Worm (Caenorhabditis elegans) whole organism, L2 larva: ENCODE data around the gene cutl-15.

Experiments used
- C34F6.9 ChIP-seq: fragments of 150-350 bp; optimal IDR thresholded peaks from 2 replicates; lab custom pipeline; 2014; ENCODE audit warnings: missing biosample characterization, missing genetic modification characterization
- F13H6.1 ChIP-seq: sonication (generic microtip); optimal IDR thresholded peaks from 2 replicates; lab custom pipeline; 2016; ENCODE audit warnings: missing genetic modification characterization, missing compliant biosample characterization
- R02D3.7 ChIP-seq: fragments of 150-350 bp; optimal IDR thresholded peaks from 2 replicates; lab custom pipeline; 2014; ENCODE audit warnings: missing biosample characterization, missing genetic modification characterization
- Y55F3AM.14 ChIP-seq: fragments of 200-800 bp; sonication (Bioruptor generic); optimal IDR thresholded peaks from 2 replicates; lab custom pipeline; 2018; ENCODE audit warnings: mild to moderate bottlenecking, missing genetic modification characterization, missing compliant biosample characterization
- ZK546.5 ChIP-seq: sonication (generic microtip); optimal IDR thresholded peaks from 2 replicates; lab custom pipeline; 2017; ENCODE audit warnings: missing biosample characterization, missing genetic modification characterization
- ama-1 ChIP-seq: fragments of 150-350 bp; optimal IDR thresholded peaks from 2 replicates; lab custom pipeline; 2018; ENCODE audit warnings: inconsistent platforms
- blmp-1 ChIP-seq: sonication (generic microtip); optimal IDR thresholded peaks from 2 replicates; lab custom pipeline; 2017; ENCODE audit warnings: missing genetic modification characterization, mild to moderate bottlenecking, missing compliant biosample characterization, antibody characterized with exemption, moderate library complexity; ENCODE audit not compliant: insufficient read depth
- ceh-16 ChIP-seq: fragments of 150-350 bp; optimal IDR thresholded peaks from 2 replicates; lab custom pipeline; 2014; ENCODE audit warnings: missing biosample characterization, missing genetic modification characterization
- ceh-82 ChIP-seq: fragments of 150-350 bp; optimal IDR thresholded peaks from 2 replicates; lab custom pipeline; 2014; ENCODE audit warnings: missing biosample characterization, missing genetic modification characterization
- dmd-4 ChIP-seq: sonication (generic microtip); optimal IDR thresholded peaks from 2 replicates; lab custom pipeline; 2017; ENCODE audit warnings: missing biosample characterization, missing genetic modification characterization
- egl-27 ChIP-seq: sonication (generic microtip); optimal IDR thresholded peaks from 3 replicates; lab custom pipeline; 2017; ENCODE audit warnings: missing biosample characterization, missing genetic modification reagents, missing genetic modification characterization
- elt-1 ChIP-seq: fragments of 150-350 bp; optimal IDR thresholded peaks from 2 replicates; lab custom pipeline; 2014; ENCODE audit warnings: missing biosample characterization, missing genetic modification characterization
- elt-3 ChIP-seq: sonication (generic microtip); optimal IDR thresholded peaks from 2 replicates; lab custom pipeline; 2017; ENCODE audit warnings: missing biosample characterization, missing genetic modification characterization
- gmeb-1 ChIP-seq: fragments of 150-350 bp; optimal IDR thresholded peaks from 2 replicates; lab custom pipeline; 2014; ENCODE audit warnings: missing biosample characterization, missing genetic modification characterization
- lin-11 ChIP-seq: fragments of 150-350 bp; sonication (generic microtip); optimal IDR thresholded peaks from 2 replicates; lab custom pipeline; 2014; ENCODE audit warnings: missing biosample characterization, missing genetic modification characterization, inconsistent platforms, mixed read lengths
- lin-39 ChIP-seq: fragments of 150-350 bp; optimal IDR thresholded peaks from 2 replicates; lab custom pipeline; 2014; ENCODE audit warnings: missing biosample characterization, missing genetic modification reagents, missing genetic modification characterization
- lsy-2 ChIP-seq, 2 experiments: fragments of 150-350 bp in 1 of 2; sonication (generic microtip) in 1 of 2; optimal IDR thresholded peaks; 2 replicates each; lab custom pipeline; 2014 to 2017; ENCODE audit warnings: missing biosample characterization in 2 of 2, missing genetic modification characterization in 2 of 2
- mab-5 ChIP-seq: fragments of 150-350 bp; optimal IDR thresholded peaks from 2 replicates; lab custom pipeline; 2014; ENCODE audit warnings: missing biosample characterization, missing genetic modification characterization
- mbf-1 ChIP-seq: sonication (generic microtip); optimal IDR thresholded peaks from 2 replicates; lab custom pipeline; 2017; ENCODE audit warnings: missing biosample characterization, missing genetic modification characterization
- nhr-10 ChIP-seq: sonication (generic microtip); optimal IDR thresholded peaks from 2 replicates; lab custom pipeline; 2017; ENCODE audit warnings: missing biosample characterization, missing genetic modification characterization
- nhr-129 ChIP-seq: fragments of 150-350 bp; optimal IDR thresholded peaks from 2 replicates; lab custom pipeline; 2014; ENCODE audit warnings: missing biosample characterization, missing genetic modification characterization
- nhr-21 ChIP-seq: fragments of 150-350 bp; optimal IDR thresholded peaks from 2 replicates; lab custom pipeline; 2014; ENCODE audit warnings: missing biosample characterization, missing genetic modification characterization
- nhr-237 ChIP-seq: fragments of 150-350 bp; optimal IDR thresholded peaks from 2 replicates; lab custom pipeline; 2014; ENCODE audit warnings: missing biosample characterization, missing genetic modification characterization
- nhr-6 ChIP-seq: fragments of 150-350 bp; optimal IDR thresholded peaks from 2 replicates; lab custom pipeline; 2014; ENCODE audit warnings: missing biosample characterization, missing genetic modification characterization
- nhr-77 ChIP-seq: fragments of 150-350 bp; optimal IDR thresholded peaks from 2 replicates; lab custom pipeline; 2014; ENCODE audit warnings: missing biosample characterization, missing genetic modification characterization
- peb-1 ChIP-seq: fragments of 150-350 bp; optimal IDR thresholded peaks from 2 replicates; lab custom pipeline; 2014; ENCODE audit warnings: missing biosample characterization, missing genetic modification characterization
- skn-1 ChIP-seq: sonication (generic microtip); optimal IDR thresholded peaks from 2 replicates; lab custom pipeline; 2017; ENCODE audit warnings: missing biosample characterization, missing genetic modification characterization
- sma-3 ChIP-seq: sonication (generic microtip); optimal IDR thresholded peaks from 2 replicates; lab custom pipeline; 2016; ENCODE audit warnings: missing genetic modification reagents, missing genetic modification characterization, missing compliant biosample characterization
- sma-9 ChIP-seq, 2 experiments: fragments of 150-350 bp in 1 of 2; sonication (generic microtip) in 1 of 2; optimal IDR thresholded peaks; 2 replicates each; lab custom pipeline; 2014 to 2016; ENCODE audit warnings: missing genetic modification characterization in 2 of 2, mild to moderate bottlenecking in 1 of 2, missing biosample characterization in 1 of 2, missing compliant biosample characterization in 1 of 2, missing genetic modification reagents in 1 of 2, moderate library complexity in 1 of 2
- unc-39 ChIP-seq: fragments of 150-350 bp; optimal IDR thresholded peaks from 2 replicates; lab custom pipeline; 2014; ENCODE audit warnings: missing biosample characterization, missing genetic modification characterization
- unc-55 ChIP-seq: fragments of 150-350 bp; sonication (generic microtip); optimal IDR thresholded peaks from 3 replicates; lab custom pipeline; 2014; ENCODE audit warnings: missing biosample characterization, missing genetic modification reagents, missing genetic modification characterization
- unc-62 ChIP-seq: fragments of 150-350 bp; optimal IDR thresholded peaks from 2 replicates; lab custom pipeline; 2014; ENCODE audit warnings: missing biosample characterization, missing genetic modification reagents, missing genetic modification characterization
- zag-1 ChIP-seq: fragments of 150-350 bp; optimal IDR thresholded peaks from 2 replicates; lab custom pipeline; 2014; ENCODE audit warnings: missing biosample characterization, missing genetic modification characterization
- ztf-1 ChIP-seq: fragments of 200-800 bp; sonication (Bioruptor generic); conservative IDR thresholded peaks from 2 replicates; pipeline ENCODE4 v1.3.6; 2022; ENCODE audit warnings: missing genetic modification characterization, missing compliant biosample characterization
- ztf-11 ChIP-seq: sonication (generic microtip); optimal IDR thresholded peaks from 2 replicates; lab custom pipeline; 2017; ENCODE audit warnings: missing biosample characterization, missing genetic modification characterization

The cutl-15 gene

DNA sequence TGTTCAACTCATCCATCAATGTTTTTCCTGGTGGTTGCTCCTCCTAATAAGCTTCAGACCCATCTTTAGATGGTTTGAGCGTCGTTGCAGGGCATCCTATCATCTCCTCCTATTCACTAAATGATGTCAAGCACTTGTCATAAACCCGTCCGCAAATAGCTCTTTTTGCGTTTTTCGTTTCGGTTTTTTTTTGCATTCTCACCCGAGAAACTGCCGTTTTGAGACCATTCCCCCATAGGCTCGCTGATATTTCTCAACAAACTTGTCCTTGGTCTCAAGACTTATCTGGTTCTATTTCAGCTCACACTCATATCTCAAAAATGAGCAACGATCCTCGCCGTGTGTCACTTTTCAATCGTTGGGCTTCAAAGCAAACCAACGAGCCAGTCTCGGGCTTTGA lies 12.9 kb upstream of the cutl-15 start, which contains the start of gene cal-2:
Gene cal-2, plus strand, starts transcription at position 301 of the 400 bp plus-strand sequence.
- TF ChIP-seq blmp-1 (tag; lab: Kevin White, UChicago), result no peak
- no peak for TF ChIP-seq lin-39 (tag; lab: Kevin White, UChicago)
- no peak for TF ChIP-seq ztf-11
- no peak for TF ChIP-seq R02D3.7 (tag; lab: Kevin White, UChicago)
- TF ChIP-seq ceh-82 (tag; lab: Kevin White, UChicago), result no peak
- TF ChIP-seq nhr-21 (tag; lab: Kevin White, UChicago), result no peak
- TF ChIP-seq unc-62 (GFP tag; lab: Kevin White, UChicago), result no peak
- TF ChIP-seq nhr-237 (tag; lab: Kevin White, UChicago), result no peak
- TF ChIP-seq ama-1 (lab: Kevin White, UChicago), result no peak
- no peak for TF ChIP-seq zag-1 (tag; lab: Kevin White, UChicago)
- no peak for TF ChIP-seq unc-39
- TF ChIP-seq mbf-1 (tag; lab: Kevin White, UChicago), result no peak
- TF ChIP-seq dmd-4 (tag; lab: Kevin White, UChicago), result no peak
- no peak for TF ChIP-seq nhr-10 (tag; lab: Kevin White, UChicago)
- no peak for TF ChIP-seq ceh-16 (tag; lab: Kevin White, UChicago)
- TF ChIP-seq mab-5 (tag; lab: Kevin White, UChicago), result no peak
- no peak for TF ChIP-seq elt-3 (tag; lab: Kevin White, UChicago)
- TF ChIP-seq lsy-2 (tag; optimal IDR thresholded peaks at IDR 0.05; lab: Kevin White, UChicago), result no peak
- no peak for TF ChIP-seq egl-27 (tag; lab: Kevin White, UChicago)

DNA sequence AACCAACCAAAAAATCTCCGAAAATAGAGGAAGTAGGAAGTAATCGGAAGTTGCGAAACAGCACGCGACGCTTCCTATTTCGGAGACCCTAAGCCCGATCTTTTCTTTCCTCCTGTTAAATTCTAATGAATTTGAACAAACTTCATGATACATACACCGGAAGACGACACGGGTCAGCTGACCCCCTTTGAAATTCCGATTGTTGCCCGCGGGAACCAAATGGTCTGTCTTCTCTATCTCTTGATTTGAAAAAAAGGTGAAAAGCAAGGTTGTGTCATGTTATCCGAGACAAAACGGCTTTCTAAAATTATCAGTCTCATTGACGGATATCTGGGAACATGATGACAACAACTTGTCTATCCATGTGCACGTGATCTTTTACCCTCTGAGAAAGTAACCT lies 11.6 kb upstream of the cutl-15 start:
- TF ChIP-seq F13H6.1 (tag; lab: Kevin White, UChicago) (peak; percentile 65), nhr-129 (tag; lab: Kevin White, UChicago) (peak; percentile 77), ama-1 (lab: Kevin White, UChicago) (peak; percentile 4), nhr-77 (tag; lab: Kevin White, UChicago) (no peak), Y55F3AM.14 (GFP tag; lab: Kevin White, UChicago) (no peak), blmp-1 (tag; lab: Kevin White, UChicago) (no peak), nhr-21 (tag; lab: Kevin White, UChicago) (no peak), lsy-2 (tag; optimal IDR thresholded peaks at IDR 0.05; lab: Kevin White, UChicago) (peak in 1 of 2 experiments; percentile 20), C34F6.9 (tag; lab: Kevin White, UChicago) (peak; percentile 22), ztf-1 (GFP tag; lab: Robert Waterston, UW) (no peak), sma-9 (GFP tag; optimal IDR thresholded peaks at IDR 0.05; lab: Kevin White, UChicago) (peak; percentile 61), sma-9 (tag; optimal IDR thresholded peaks at IDR 0.05; lab: Kevin White, UChicago) (no peak), elt-1 (tag; lab: Kevin White, UChicago) (no peak), elt-3 (tag; lab: Kevin White, UChicago) (no peak)

DNA sequence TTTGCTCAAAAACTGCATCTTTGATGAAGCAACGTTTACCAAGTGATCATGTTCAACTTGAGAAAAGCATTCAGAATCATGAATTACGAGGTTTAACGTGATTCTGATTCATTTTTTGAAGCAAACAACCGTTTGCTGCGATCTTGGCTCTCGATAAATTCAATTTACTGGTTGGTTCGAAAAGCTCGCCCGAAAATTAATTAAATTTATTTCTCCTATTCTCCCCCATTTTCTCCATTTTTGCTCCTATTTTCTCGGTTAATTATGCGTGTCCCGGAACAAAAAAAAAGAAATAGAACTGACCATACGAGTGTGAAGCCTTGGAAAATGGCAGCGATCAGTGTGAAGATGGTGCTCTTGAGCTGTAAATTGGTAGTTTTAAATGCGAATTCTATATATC lies 9.4 kb upstream of the cutl-15 start:
- no peak for TF ChIP-seq ztf-1 (GFP tag; lab: Robert Waterston, UW)
- no peak for TF ChIP-seq Y55F3AM.14 (GFP tag; lab: Kevin White, UChicago)
- no peak for TF ChIP-seq unc-62 (GFP tag; lab: Kevin White, UChicago)

DNA sequence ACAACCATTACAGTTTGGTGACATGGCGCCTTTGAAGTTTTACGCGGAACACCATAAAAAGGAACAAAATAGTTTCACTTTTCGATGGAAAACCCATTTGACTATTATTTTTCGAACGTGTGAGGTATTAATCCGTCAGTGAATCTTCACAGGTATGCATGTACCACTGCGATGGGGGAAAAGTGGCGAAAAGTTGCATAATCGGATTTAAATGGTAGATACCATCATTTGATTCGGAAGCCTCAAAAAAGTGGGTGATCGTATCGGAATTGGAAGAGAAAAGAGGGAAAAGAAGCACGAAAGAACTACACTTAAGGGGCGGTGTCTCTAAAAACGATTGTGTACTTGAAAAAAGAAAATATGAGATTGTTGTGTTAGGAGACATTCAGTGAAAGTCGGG lies 6.2 kb upstream of the cutl-15 start:
- TF ChIP-seq zag-1 (tag; lab: Kevin White, UChicago) (no peak), mbf-1 (tag; lab: Kevin White, UChicago) (no peak), elt-1 (tag; lab: Kevin White, UChicago) (peak; percentile 22), egl-27 (tag; lab: Kevin White, UChicago) (no peak), ceh-16 (tag; lab: Kevin White, UChicago) (no peak), C34F6.9 (tag; lab: Kevin White, UChicago) (no peak), Y55F3AM.14 (GFP tag; lab: Kevin White, UChicago) (no peak), sma-3 (no peak)
- TF ChIP-seq, all 48 proteins: peak for 1

DNA sequence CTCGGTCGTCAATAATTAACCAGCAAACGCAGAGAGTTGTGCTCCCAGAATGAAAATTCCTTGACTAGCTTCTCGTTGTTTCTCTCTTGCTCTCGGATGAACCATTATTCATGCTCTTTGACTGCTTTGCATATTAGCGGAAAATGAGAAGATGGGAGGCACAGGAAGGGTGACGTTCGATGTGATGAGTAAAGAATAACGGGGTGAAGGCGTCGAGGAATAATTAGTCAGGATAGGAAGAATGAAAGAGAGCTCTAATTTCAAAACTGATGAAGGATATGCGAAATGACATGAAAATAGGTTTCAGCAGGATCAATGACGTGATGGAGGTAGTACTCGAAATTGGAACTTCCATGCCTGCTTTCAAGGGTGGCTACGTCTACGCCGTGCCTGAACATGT lies 3.8 kb upstream of the cutl-15 start:
- no peak for TF ChIP-seq unc-55 (GFP tag; lab: Kevin White, UChicago)
- TF ChIP-seq lin-11 (tag; lab: Kevin White, UChicago), result no peak
- no peak for TF ChIP-seq zag-1 (tag; lab: Kevin White, UChicago)
- TF ChIP-seq skn-1 (tag; lab: Kevin White, UChicago), result no peak
- TF ChIP-seq nhr-6, result no peak
- TF ChIP-seq mbf-1 (tag; lab: Kevin White, UChicago), result no peak
- no peak for TF ChIP-seq peb-1 (tag; lab: Kevin White, UChicago)
- TF ChIP-seq blmp-1 (tag; lab: Kevin White, UChicago), result no peak
- no peak for TF ChIP-seq gmeb-1
- no peak for TF ChIP-seq ZK546.5 (tag; lab: Kevin White, UChicago)
- no peak for TF ChIP-seq ama-1 (lab: Kevin White, UChicago)
